Fruit fly (Drosophila melanogaster): Measurements from ENCODE around the gene CG15019.

CG15019 gene

DNA sequence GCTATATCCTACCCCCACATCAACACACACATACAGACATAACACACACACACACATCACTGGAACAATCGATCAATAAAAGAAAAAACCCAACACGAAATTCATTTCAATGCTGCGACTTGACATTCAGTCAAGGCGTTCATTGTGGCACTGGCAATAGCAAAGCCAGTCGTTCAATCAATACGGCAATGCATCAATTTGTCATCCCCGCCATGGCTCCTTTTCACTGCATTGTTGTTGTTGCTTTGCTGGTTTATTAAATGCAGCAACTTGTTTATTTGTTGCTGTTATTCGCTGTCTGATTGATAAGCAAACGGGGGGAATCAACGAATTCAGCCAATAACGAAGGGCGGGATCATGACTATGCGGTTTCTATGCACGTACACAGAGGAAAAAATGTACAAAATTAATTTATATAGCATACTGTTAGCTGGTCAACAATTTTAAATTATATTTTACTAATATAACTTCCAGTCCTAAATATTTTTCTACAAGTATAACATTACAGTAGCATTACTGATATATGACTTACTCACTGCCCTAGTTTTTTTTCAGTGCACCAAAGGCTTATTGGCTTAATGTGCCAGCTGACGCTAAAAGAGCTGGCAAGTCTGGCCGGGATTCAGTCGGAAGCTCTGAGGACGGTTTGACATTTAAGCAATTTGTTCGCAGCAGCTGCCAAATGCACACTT, 30.0 kb downstream of the CG15019 start:
- no peak for TF ChIP-seq Abd-B (GFP tag; optimal IDR thresholded peaks at IDR 0.05)
- no peak for TF ChIP-seq Hr78 (GFP tag; optimal IDR thresholded peaks at IDR 0.05)
- no peak for TF ChIP-seq Jra (GFP tag; optimal IDR thresholded peaks at IDR 0.05)
- TF ChIP-seq fru (GFP tag; optimal IDR thresholded peaks at IDR 0.05), result no peak
- no peak for TF ChIP-seq GATAd (GFP tag; optimal IDR thresholded peaks at IDR 0.05)
- TF ChIP-seq h (GFP tag; optimal IDR thresholded peaks at IDR 0.05), result no peak
- TF ChIP-seq Myc (optimal IDR thresholded peaks at IDR 0.05), result no peak
- TF ChIP-seq CrebA (GFP tag; optimal IDR thresholded peaks at IDR 0.05; ENCODE audit: borderline replicate concordance), result no peak
- no peak for TF ChIP-seq CG32264 (GFP tag; optimal IDR thresholded peaks at IDR 0.05)
- no peak for TF ChIP-seq psq (GFP tag; optimal IDR thresholded peaks at IDR 0.05)
- TF ChIP-seq dl (GFP tag; optimal IDR thresholded peaks at IDR 0.05; ENCODE audit: insufficient read depth in 1 of 2, partially characterized antibody in 2 of 2), result no peak
- TF ChIP-seq usp (GFP tag; optimal IDR thresholded peaks at IDR 0.05), result no peak
- no peak for TF ChIP-seq HLH106 (tag; optimal IDR thresholded peaks at IDR 0.05)
- no peak for TF ChIP-seq br (GFP tag; optimal IDR thresholded peaks at IDR 0.05)
- no peak for TF ChIP-seq Rel (GFP tag; optimal IDR thresholded peaks at IDR 0.05)
- no peak for TF ChIP-seq Rel (tag; optimal IDR thresholded peaks at IDR 0.05)
- TF ChIP-seq jim (GFP tag; optimal IDR thresholded peaks at IDR 0.05), result no peak
- TF ChIP-seq foxo (GFP tag; optimal IDR thresholded peaks at IDR 0.05), result no peak

DNA sequence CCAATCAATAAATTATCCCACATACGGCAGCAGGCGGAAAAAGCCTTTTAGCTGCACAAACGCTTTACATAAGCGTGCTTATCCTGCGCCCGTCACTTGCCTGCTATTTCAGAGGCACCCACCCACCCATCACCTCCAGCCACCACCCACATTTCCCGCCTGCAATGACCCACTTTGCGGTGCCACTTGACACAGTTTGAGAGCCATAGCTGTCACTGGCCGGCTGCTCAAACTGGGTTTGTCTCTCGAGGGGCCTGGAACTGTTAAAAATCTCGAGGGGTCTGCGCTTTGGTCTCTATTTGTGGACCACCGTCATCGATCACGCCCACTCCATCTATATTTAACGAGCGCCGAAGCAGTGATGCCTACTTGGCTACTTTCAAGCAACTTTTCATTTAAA, 33.9 kb downstream of the CG15019 start:
- TF ChIP-seq Dfd (GFP tag; optimal IDR thresholded peaks at IDR 0.05) (no peak), Hnf4 (GFP tag; optimal IDR thresholded peaks at IDR 0.05) (no peak), HLH106 (tag; optimal IDR thresholded peaks at IDR 0.05) (no peak), Dif (GFP tag; optimal IDR thresholded peaks at IDR 0.05; ENCODE audit: partially characterized antibody) (no peak), CG9705 (GFP tag; optimal IDR thresholded peaks at IDR 0.05) (no peak), Rel (GFP tag; optimal IDR thresholded peaks at IDR 0.05) (no peak), Rel (tag; optimal IDR thresholded peaks at IDR 0.05) (no peak), GATAd (GFP tag; optimal IDR thresholded peaks at IDR 0.05) (no peak), OdsH (GFP tag; optimal IDR thresholded peaks at IDR 0.05) (no peak), N (GFP tag; optimal IDR thresholded peaks at IDR 0.05) (no peak), ey (GFP tag; optimal IDR thresholded peaks at IDR 0.05) (no peak), dsf (GFP tag; optimal IDR thresholded peaks at IDR 0.05; ENCODE audit: borderline replicate concordance) (no peak), Hr83 (GFP tag; optimal IDR thresholded peaks at IDR 0.05; ENCODE audit: poor library complexity, severe bottlenecking) (no peak), dl (GFP tag; optimal IDR thresholded peaks at IDR 0.05; ENCODE audit: insufficient read depth in 1 of 2, partially characterized antibody in 2 of 2) (no peak), Vsx2 (GFP tag; optimal IDR thresholded peaks at IDR 0.05; ENCODE audit: partially characterized antibody) (no peak), tai (GFP tag; optimal IDR thresholded peaks at IDR 0.05) (no peak), CrebA (GFP tag; optimal IDR thresholded peaks at IDR 0.05; ENCODE audit: borderline replicate concordance) (no peak), Sp1 (GFP tag; optimal IDR thresholded peaks at IDR 0.05) (no peak), woc (GFP tag; optimal IDR thresholded peaks at IDR 0.05) (no peak)

DNA sequence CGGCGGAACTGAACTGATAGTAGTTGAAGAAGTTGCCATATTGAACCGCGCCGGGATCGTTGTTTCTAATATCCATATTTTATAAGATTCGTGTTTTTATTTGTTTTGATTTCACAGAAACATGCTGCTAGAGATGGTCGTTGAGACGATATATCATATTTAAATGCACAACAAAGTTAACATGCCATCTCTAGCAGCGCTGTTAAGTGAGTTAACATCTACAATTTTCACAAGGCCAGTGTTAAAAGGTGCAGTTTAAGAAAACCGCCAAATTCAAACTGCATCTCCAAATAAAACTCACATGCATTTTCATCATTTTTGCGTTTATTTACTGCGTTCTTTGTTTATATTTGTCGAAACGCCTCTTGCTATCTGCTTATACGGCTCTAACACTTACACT, 38.5 kb downstream of the CG15019 start, which contains the start of gene CG11342:
CG11342 (minus strand) TSS at position 120 of the 400 bp plus-strand sequence.
- TF ChIP-seq foxo (GFP tag; optimal IDR thresholded peaks at IDR 0.05) (peak in 1 of 2 experiments; percentile 43), Vsx2 (GFP tag; optimal IDR thresholded peaks at IDR 0.05; ENCODE audit: partially characterized antibody) (no peak), tai (GFP tag; optimal IDR thresholded peaks at IDR 0.05) (peak; percentile 77), Abd-B (GFP tag; optimal IDR thresholded peaks at IDR 0.05) (no peak), Jra (GFP tag; optimal IDR thresholded peaks at IDR 0.05) (peak; percentile 8), psq (GFP tag; optimal IDR thresholded peaks at IDR 0.05) (no peak), Hnf4 (GFP tag; optimal IDR thresholded peaks at IDR 0.05) (peak; percentile 76), br (GFP tag; optimal IDR thresholded peaks at IDR 0.05) (peak; percentile 21), fru (GFP tag; optimal IDR thresholded peaks at IDR 0.05) (peak; percentile 54), rgr (GFP tag; optimal IDR thresholded peaks at IDR 0.05) (peak; percentile 57), woc (GFP tag; optimal IDR thresholded peaks at IDR 0.05) (peak; percentile 2), OdsH (GFP tag; optimal IDR thresholded peaks at IDR 0.05) (peak; percentile 11), Hr83 (GFP tag; optimal IDR thresholded peaks at IDR 0.05; ENCODE audit: poor library complexity, severe bottlenecking) (peak; percentile 84)

DNA sequence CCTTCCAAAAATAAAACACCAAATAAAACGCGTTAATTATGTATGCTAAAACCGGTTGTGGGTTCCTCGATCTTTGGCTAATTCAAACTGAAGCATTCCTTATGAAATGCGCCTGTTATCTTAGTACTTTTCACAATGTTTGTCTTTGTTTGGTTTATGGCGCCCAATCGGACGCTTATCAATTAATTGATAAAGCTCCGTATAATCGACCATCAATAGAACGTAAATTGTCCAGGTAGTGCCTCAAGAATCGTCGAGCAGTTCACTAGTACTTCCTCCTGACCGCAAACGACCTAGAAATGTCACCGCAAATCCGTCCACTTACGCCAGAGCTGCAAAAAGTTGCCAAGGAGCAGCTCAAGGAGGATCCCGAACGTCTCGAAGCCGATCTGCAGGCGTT, 40.7 kb downstream of the CG15019 start, which contains the start of gene CG33514:
CG33514 (plus strand) TSS at position 238 of the 400 bp plus-strand sequence.
- TF ChIP-seq Jra (GFP tag; optimal IDR thresholded peaks at IDR 0.05) (no peak), Sp1 (GFP tag; optimal IDR thresholded peaks at IDR 0.05) (no peak), CrebA (GFP tag; optimal IDR thresholded peaks at IDR 0.05; ENCODE audit: borderline replicate concordance) (peak; percentile 51), Hr78 (GFP tag; optimal IDR thresholded peaks at IDR 0.05) (no peak)

All from whole organism, wandering third instar larva.